Fruit fly (Drosophila melanogaster): ENCODE measurements around the gene CG43115.
A peak's percentile ranks its signal among the peaks of the same experiment; 100 is the strongest.

Gene CG43115

DNA sequence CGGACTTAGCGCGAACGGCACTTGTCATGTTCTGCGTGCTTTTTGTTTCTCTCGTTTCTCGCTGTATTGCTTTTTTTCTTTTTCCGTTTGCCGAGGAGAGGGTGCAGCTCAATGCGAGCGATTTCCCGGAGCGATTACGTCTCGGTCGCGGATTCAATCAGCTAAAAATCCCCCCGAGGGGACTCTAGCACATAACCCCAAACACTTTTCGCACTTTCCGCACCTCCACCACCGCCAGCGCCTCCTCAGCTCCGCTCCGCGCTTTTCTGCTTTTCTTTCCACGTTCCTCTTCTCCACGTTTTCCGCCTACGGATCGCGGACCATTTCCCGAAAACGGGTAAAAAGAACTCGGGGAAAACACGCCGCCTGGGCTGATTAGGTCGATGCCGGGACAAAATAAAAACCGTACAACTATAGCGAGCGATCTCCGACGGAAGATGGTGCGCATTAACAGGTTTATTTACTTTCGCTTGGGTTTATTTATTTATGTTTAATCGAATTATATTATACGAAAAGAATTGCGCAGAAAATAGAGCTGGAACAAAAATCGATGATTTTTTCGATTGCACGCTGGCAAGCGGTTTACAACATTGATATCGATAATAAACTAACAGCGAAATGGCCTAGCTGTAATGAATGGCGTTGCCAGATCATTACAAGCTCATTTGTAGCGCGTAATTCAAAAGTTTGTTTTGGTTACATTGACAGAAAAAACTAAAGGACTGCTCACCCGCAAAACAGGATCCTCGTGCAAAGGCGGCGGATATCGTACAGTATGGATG, 23.7 kb upstream of the CG43115 start, which contains the start of gene raptor (continued):
- no peak for TF ChIP-seq CG14667 (GFP tag; IDR thresholded peaks at IDR 0.05)
- TF ChIP-seq mam (GFP tag; optimal IDR thresholded peaks at IDR 0.05) = no peak
- TF ChIP-seq Sry-β (GFP tag; optimal IDR thresholded peaks at IDR 0.05) = no peak
- TF ChIP-seq Neu2 (GFP tag; optimal IDR thresholded peaks at IDR 0.05; ENCODE audit: borderline replicate concordance) = no peak
- peak; percentile 35 for TF ChIP-seq psq (GFP tag; optimal IDR thresholded peaks at IDR 0.05)
- peak; percentile 16 for TF ChIP-seq CG15514 (GFP tag; optimal IDR thresholded peaks at IDR 0.05)
- TF ChIP-seq CG12942 (GFP tag; optimal IDR thresholded peaks at IDR 0.05) = no peak
- TF ChIP-seq E2f2 (GFP tag; IDR thresholded peaks at IDR 0.05) = peak; percentile 88
- TF ChIP-seq H15 (GFP tag; IDR thresholded peaks at IDR 0.05) = no peak
- peak; percentile 8 for TF ChIP-seq CG2712 (tag; optimal IDR thresholded peaks at IDR 0.05)
- TF ChIP-seq Fer2 (tag; optimal IDR thresholded peaks at IDR 0.05) = no peak
- TF ChIP-seq MESR4 (GFP tag; optimal IDR thresholded peaks at IDR 0.05) = peak; percentile 76
- TF ChIP-seq fd3F (GFP tag; optimal IDR thresholded peaks at IDR 0.05) = no peak
- peak; percentile 57; the same call in 2 of the 3 replicates for TF ChIP-seq HLH4C (GFP tag; IDR thresholded peaks at IDR 0.05; ENCODE audit: partially characterized antibody)
- peak; percentile 4 for TF ChIP-seq sug (tag; optimal IDR thresholded peaks at IDR 0.05)
- TF ChIP-seq bigmax (GFP tag; optimal IDR thresholded peaks at IDR 0.05) = peak; percentile 43
- no peak for TF ChIP-seq Nf-YB (GFP tag; optimal IDR thresholded peaks at IDR 0.05)
- peak; percentile 60 for TF ChIP-seq amos (GFP tag; IDR thresholded peaks at IDR 0.05; ENCODE audit: partially characterized antibody)
- TF ChIP-seq CG13894 (tag; optimal IDR thresholded peaks at IDR 0.05) = no peak
- peak; percentile 54; the same call in 1 of the 3 replicates for TF ChIP-seq CG34224 (GFP tag; IDR thresholded peaks at IDR 0.05; ENCODE audit: partially characterized antibody)
- TF ChIP-seq Opbp (GFP tag; IDR thresholded peaks at IDR 0.05; ENCODE audit: partially characterized antibody) = 0 out of 3 replicates have a peak, but pooled peaks have one; percentile 24
- TF ChIP-seq Sox102F (GFP tag; optimal IDR thresholded peaks at IDR 0.05) = no peak
- TF ChIP-seq mld (GFP tag; IDR thresholded peaks at IDR 0.05; ENCODE audit: partially characterized antibody) = peak; percentile 53; the same call in 1 of the 3 replicates
- TF ChIP-seq pzg (GFP tag; optimal IDR thresholded peaks at IDR 0.05) = peak; percentile 64
- peak; percentile 79 for TF ChIP-seq Dp (GFP tag; optimal IDR thresholded peaks at IDR 0.05)
- peak; percentile 53; the same call in 1 of the 4 replicates for TF ChIP-seq Dll (GFP tag; IDR thresholded peaks at IDR 0.05; ENCODE audit: partially characterized antibody)
- peak; percentile 81 for TF ChIP-seq Sry-δ (GFP tag; optimal IDR thresholded peaks at IDR 0.05)
- no peak for TF ChIP-seq CG14014 (GFP tag; IDR thresholded peaks at IDR 0.05)
- TF ChIP-seq CG42726 (GFP tag; IDR thresholded peaks at IDR 0.05; ENCODE audit: partially characterized antibody) = no peak
- TF ChIP-seq zfh1 (GFP tag; IDR thresholded peaks at IDR 0.05) = no peak
- TF ChIP-seq CG31224 (GFP tag; IDR thresholded peaks at IDR 0.05) = no peak
- peak in 1 of 2 experiments; percentile 0 for TF ChIP-seq bsh (GFP tag; optimal IDR thresholded peaks at IDR 0.05)
- TF ChIP-seq vnd (GFP tag; IDR thresholded peaks at IDR 0.05; ENCODE audit: partially characterized antibody) = 0 out of 3 replicates have a peak, but pooled peaks have one; percentile 32
- TF ChIP-seq Adf1 (GFP tag; IDR thresholded peaks at IDR 0.05) = peak; percentile 84
- TF ChIP-seq twi (tag; optimal IDR thresholded peaks at IDR 0.05) = no peak
- 0 out of 2 replicates have a peak, but pooled peaks have one; percentile 9 for TF ChIP-seq onecut (GFP tag; IDR thresholded peaks at IDR 0.05)
- peak; percentile 6; the same call in 1 of the 2 replicates for TF ChIP-seq Drgx (GFP tag; IDR thresholded peaks at IDR 0.05)
- TF ChIP-seq nom (GFP tag; optimal IDR thresholded peaks at IDR 0.05) = no peak
- peak; percentile 83 for TF ChIP-seq crol (GFP tag; IDR thresholded peaks at IDR 0.05)
- no peak for TF ChIP-seq chif (GFP tag; optimal IDR thresholded peaks at IDR 0.05)
- TF ChIP-seq zen2 (GFP tag; IDR thresholded peaks at IDR 0.05; ENCODE audit: partially characterized antibody) = 0 out of 3 replicates have a peak, but pooled peaks have one; percentile 36
- 0 out of 2 replicates have a peak, but pooled peaks have one; percentile 16 for TF ChIP-seq MBD-R2 (GFP tag; IDR thresholded peaks at IDR 0.05)

Data from whole organism, embryonic.